Worm (Caenorhabditis elegans): ENCODE results near the gene F19B6.1.
"Not testable (repeated sequence)": the region's sequence is repeated elsewhere in the genome, so short reads cannot be mapped to it uniquely, and the experiment has no call there.

F19B6.1 gene

DNA sequence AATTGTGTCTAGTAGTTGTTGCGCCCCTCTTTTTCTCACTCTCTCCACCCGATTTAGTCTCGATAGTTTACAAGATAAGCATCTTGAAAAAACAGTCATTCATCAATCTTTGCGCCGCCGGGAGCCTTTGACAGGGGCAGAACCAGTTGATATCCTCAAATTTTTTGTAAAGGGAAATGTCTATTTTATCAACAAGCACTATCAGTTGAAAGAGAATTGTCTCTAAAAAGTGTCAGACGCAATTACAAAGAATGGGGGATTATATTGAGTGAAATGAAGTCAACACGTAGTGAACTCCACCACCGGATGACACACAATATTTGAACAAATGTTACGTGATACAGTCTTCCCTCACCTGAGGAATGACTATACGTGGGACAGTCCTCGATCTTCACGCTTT is 1.7 kb downstream of the F19B6.1 start:
- TF ChIP-seq odd-2 (tag; optimal IDR thresholded peaks at IDR 0.05) (no peak), pqm-1 (tag; optimal IDR thresholded peaks at IDR 0.05) (no peak), ceh-34 (tag; optimal IDR thresholded peaks at IDR 0.05) (no peak), K02D7.2 (tag; optimal IDR thresholded peaks at IDR 0.05) (no peak), hlh-30 (tag; optimal IDR thresholded peaks at IDR 0.05; ENCODE audit: insufficient read depth) (no peak), Y22D7AL.16 (tag; optimal IDR thresholded peaks at IDR 0.05) (no peak), ceh-31 (tag; optimal IDR thresholded peaks at IDR 0.05) (no peak), nfya-1 (tag; optimal IDR thresholded peaks at IDR 0.05) (no peak), fkh-6 (tag; optimal IDR thresholded peaks at IDR 0.05) (no peak), ttx-3 (tag; optimal IDR thresholded peaks at IDR 0.05) (no peak), eyg-1 (tag; optimal IDR thresholded peaks at IDR 0.05) (no peak), ref-2 (tag; optimal IDR thresholded peaks at IDR 0.05) (no peak), ahr-1 (tag; optimal IDR thresholded peaks at IDR 0.05) (no peak), sdc-2 (tag; optimal IDR thresholded peaks at IDR 0.05) (no peak)

DNA sequence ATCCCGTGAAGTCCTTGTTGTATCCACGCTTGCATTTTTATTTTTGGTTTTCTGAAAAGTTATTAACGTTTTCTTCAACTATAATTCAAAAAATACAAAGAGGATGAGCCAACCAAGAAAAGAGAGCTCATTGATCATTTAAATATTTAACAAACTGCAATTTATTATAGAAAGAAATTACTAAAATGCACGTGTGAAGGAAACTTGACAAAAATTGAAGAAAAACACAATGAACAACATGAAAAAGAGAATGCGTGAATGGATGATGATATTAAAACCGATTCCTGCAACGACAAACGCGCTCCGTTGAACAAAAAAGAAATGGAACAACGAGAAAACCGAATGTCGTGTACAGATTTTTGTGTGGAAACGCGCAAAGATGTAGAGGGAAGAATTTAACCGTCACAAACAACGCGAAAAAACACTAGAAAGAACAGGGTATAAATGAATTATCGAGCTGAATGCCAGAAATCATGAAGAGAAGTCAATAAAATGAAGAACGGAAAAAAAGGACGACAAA is 5.0 kb downstream of the F19B6.1 start, which contains the start of gene ufd-1:
Gene ufd-1, minus strand, starts transcription at position 51 of the 520 bp plus-strand sequence.
- TF ChIP-seq tbx-2 (tag; optimal IDR thresholded peaks at IDR 0.05) (no peak), mec-3 (tag; optimal IDR thresholded peaks at IDR 0.05; ENCODE audit: borderline replicate concordance) (no peak), T23F11.4 (GFP tag; optimal IDR thresholded peaks at IDR 0.05) (no peak), madf-2 (tag; optimal IDR thresholded peaks at IDR 0.05) (no peak), rnt-1 (tag; optimal IDR thresholded peaks at IDR 0.05) (no peak), odd-2 (tag; optimal IDR thresholded peaks at IDR 0.05) (no peak), dve-1 (tag; optimal IDR thresholded peaks at IDR 0.05) (no peak), hlh-13 (GFP tag; optimal IDR thresholded peaks at IDR 0.05) (no peak), sdc-2 (tag; optimal IDR thresholded peaks at IDR 0.05) (no peak), npax-4 (tag; optimal IDR thresholded peaks at IDR 0.05) (no peak), hlh-6 (tag; optimal IDR thresholded peaks at IDR 0.05) (no peak), elt-4 (tag; optimal IDR thresholded peaks at IDR 0.05) (no peak)

DNA sequence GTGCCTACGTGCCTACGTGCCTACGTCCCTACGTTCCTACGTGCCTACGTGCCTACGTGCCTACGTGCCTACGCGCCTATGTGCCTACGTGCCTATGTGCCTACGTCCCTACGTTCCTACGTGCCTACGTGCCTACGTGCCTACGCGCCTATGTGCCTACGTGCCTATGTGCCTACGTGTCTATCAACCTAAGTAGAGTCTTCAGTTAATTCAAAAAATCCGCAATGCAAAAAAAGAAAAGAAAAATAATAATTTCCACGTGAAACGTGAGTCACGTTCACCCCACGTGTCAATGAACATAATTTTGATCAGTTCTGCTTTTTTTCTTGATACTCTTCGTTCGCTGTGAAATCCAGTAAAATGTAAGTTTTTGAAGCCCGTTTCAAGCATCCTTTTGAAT is 8.9 kb downstream of the F19B6.1 start, which contains the start of gene F19B6.3:
Gene F19B6.3, plus strand, starts transcription at position 301 of the 400 bp plus-strand sequence.
- TF ChIP-seq dmd-4 (tag; optimal IDR thresholded peaks at IDR 0.05; ENCODE audit: borderline replicate concordance); ceh-34 (tag; optimal IDR thresholded peaks at IDR 0.05); npax-4 (tag; optimal IDR thresholded peaks at IDR 0.05): not testable (repeated sequence)

DNA sequence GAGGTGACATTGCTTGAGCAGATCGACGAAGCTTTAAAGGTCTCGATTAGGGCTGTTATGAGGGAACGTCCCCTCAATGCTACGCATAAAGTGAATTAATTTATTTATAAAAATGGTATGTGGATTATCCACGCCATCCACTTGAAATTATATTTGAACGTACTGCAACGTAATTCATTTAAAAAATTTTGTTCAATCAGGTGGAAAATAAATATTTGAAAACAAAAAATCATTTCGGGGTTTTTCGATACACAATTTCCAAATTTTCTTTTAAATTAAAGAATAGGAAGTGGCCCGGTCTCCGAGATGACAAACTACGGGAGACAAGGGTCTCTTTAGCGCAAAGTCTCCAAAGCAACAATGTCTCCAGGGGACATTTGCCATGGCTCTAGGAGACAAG is 24.3 kb downstream of the F19B6.1 start, which contains the start of gene oac-58:
Gene oac-58, minus strand, starts transcription at position 101 of the 400 bp plus-strand sequence.
- TF ChIP-seq sox-2 (GFP tag; IDR thresholded peaks at IDR 0.05) = no peak
- TF ChIP-seq lim-6 (tag; optimal IDR thresholded peaks at IDR 0.05) = no peak
- TF ChIP-seq elt-2 (tag; optimal IDR thresholded peaks at IDR 0.05) = no peak
- no peak for TF ChIP-seq ets-4 (tag; optimal IDR thresholded peaks at IDR 0.05)
- TF ChIP-seq ttx-3 (tag; optimal IDR thresholded peaks at IDR 0.05) = no peak
- no peak for TF ChIP-seq K09A11.1 (tag; optimal IDR thresholded peaks at IDR 0.05; ENCODE audit: insufficient read depth)
- no peak for TF ChIP-seq lin-11 (tag; optimal IDR thresholded peaks at IDR 0.05)
- TF ChIP-seq dve-1 (tag; optimal IDR thresholded peaks at IDR 0.05) = no peak
- no peak for TF ChIP-seq ceh-45 (GFP tag; IDR thresholded peaks at IDR 0.05)
- TF ChIP-seq C38D4.7 (GFP tag; optimal IDR thresholded peaks at IDR 0.05) = no peak

- TF ChIP-seq pat-9 (tag; optimal IDR thresholded peaks at IDR 0.05) (no peak), ets-4 (tag; optimal IDR thresholded peaks at IDR 0.05) (no peak), nfya-1 (tag; optimal IDR thresholded peaks at IDR 0.05) (no peak)
Observed at ce11 chrIV:12307720-12308119, 28.2 kb downstream of the F19B6.1 start, which contains the start of gene oac-57. Gene oac-57 (minus strand): TSS chrIV:12307820.
